Comparison of ENCODE assay signal across 6 fruit fly cellular contexts in genomic region chr2L:3789290-3790067, dm6.
TF ChIP-seq lines count a peak whose summit lies in the region.

No protein-coding gene starts in this region.

- TF ChIP-seq CTCF in whole organism, embryonic (GFP tag; optimal IDR thresholded peaks at IDR 0.05; lab: Kevin White, UChicago): peak; percentile 46

TF ChIP-seq in whole organism, 6 proteins besides CTCF, POLR2A, EP300 and RAD21:
- TF ChIP-seq usp (GFP tag; optimal IDR thresholded peaks at IDR 0.05; lab: Kevin White, UChicago) (no peak), CG8478 (optimal IDR thresholded peaks at IDR 0.05; lab: Kevin White, UChicago) (peak; percentile 1)

TF ChIP-seq in whole organism, adult, 20 proteins besides CTCF, POLR2A, EP300 and RAD21:
- TF ChIP-seq Crg-1 (GFP tag; optimal IDR thresholded peaks at IDR 0.05; lab: Kevin White, UChicago): no peak
- TF ChIP-seq cic (GFP tag; optimal IDR thresholded peaks at IDR 0.05; lab: Kevin White, UChicago): no peak
- peak; percentile 34 for TF ChIP-seq CG7101 (tag; optimal IDR thresholded peaks at IDR 0.05; lab: Kevin White, UChicago)
- peak; percentile 44 for TF ChIP-seq ovo (GFP tag; optimal IDR thresholded peaks at IDR 0.05; lab: Kevin White, UChicago)
- no peak for TF ChIP-seq Clk (GFP tag; optimal IDR thresholded peaks at IDR 0.05; lab: Kevin White, UChicago)

TF ChIP-seq in whole organism, embryonic, 481 proteins besides CTCF, POLR2A, EP300 and RAD21 (continues in another document):
- TF ChIP-seq Med (GFP tag; lab: Kevin White, UChicago) (peak; percentile 49), Chrac-16 (GFP tag; optimal IDR thresholded peaks at IDR 0.05; lab: Kevin White, UChicago) (peak; percentile 72), Stat92E (GFP tag; optimal IDR thresholded peaks at IDR 0.05; lab: Kevin White, UChicago) (peak in 1 of 3 experiments; percentile 88), CG3065 (GFP tag; optimal IDR thresholded peaks at IDR 0.05; lab: Kevin White, UChicago) (peak; percentile 51), btn (GFP tag; optimal IDR thresholded peaks at IDR 0.05; lab: Kevin White, UChicago) (no peak), ase (GFP tag; IDR thresholded peaks at IDR 0.05; lab: Robert Waterston, UW) (peak; percentile 81; the same call in 2 of the 3 replicates), D19A (tag; optimal IDR thresholded peaks at IDR 0.05; lab: Kevin White, UChicago) (peak; percentile 89), Atf6 (GFP tag; IDR thresholded peaks at IDR 0.05; lab: Robert Waterston, UW) (peak; percentile 38; the same call in 1 of the 2 replicates), sisA (GFP tag; IDR thresholded peaks at IDR 0.05; lab: Robert Waterston, UW) (peak; percentile 91), HLH54F (GFP tag; optimal IDR thresholded peaks at IDR 0.05; lab: Kevin White, UChicago) (no peak), Camta (GFP tag; optimal IDR thresholded peaks at IDR 0.05; lab: Kevin White, UChicago) (no peak), klu (GFP tag; IDR thresholded peaks at IDR 0.05; lab: Robert Waterston, UW) (peak; percentile 69), CG4328 (GFP tag; optimal IDR thresholded peaks at IDR 0.05; lab: Kevin White, UChicago) (peak; percentile 44), CG6254 (GFP tag; optimal IDR thresholded peaks at IDR 0.05; lab: Kevin White, UChicago) (peak; percentile 82), trh (GFP tag; optimal IDR thresholded peaks at IDR 0.05; lab: Kevin White, UChicago) (peak; percentile 30), CG6683 (GFP tag; optimal IDR thresholded peaks at IDR 0.05; lab: Kevin White, UChicago) (peak; percentile 29), CG4707 (GFP tag; optimal IDR thresholded peaks at IDR 0.05; lab: Kevin White, UChicago) (peak; percentile 88), kay (GFP tag; optimal IDR thresholded peaks at IDR 0.05; lab: Kevin White, UChicago) (peak; percentile 18), psq (GFP tag; optimal IDR thresholded peaks at IDR 0.05; lab: Kevin White, UChicago) (no peak), CG17802 (tag; optimal IDR thresholded peaks at IDR 0.05; lab: Kevin White, UChicago) (peak; percentile 59), CG3163 (GFP tag; optimal IDR thresholded peaks at IDR 0.05; lab: Kevin White, UChicago) (no peak)

TF ChIP-seq in whole organism, prepupa, 60 proteins besides CTCF, POLR2A, EP300 and RAD21 (continues in another document):
- TF ChIP-seq net (GFP tag; optimal IDR thresholded peaks at IDR 0.05; lab: Kevin White, UChicago): peak; percentile 12
- TF ChIP-seq Hr39 (GFP tag; optimal IDR thresholded peaks at IDR 0.05; lab: Kevin White, UChicago): no peak
- TF ChIP-seq CG8119 (GFP tag; IDR thresholded peaks at IDR 0.05; lab: Robert Waterston, UW): peak; percentile 84
- peak; percentile 30 for TF ChIP-seq vri (GFP tag; optimal IDR thresholded peaks at IDR 0.05; lab: Kevin White, UChicago)
- peak; percentile 13 for TF ChIP-seq CG11762 (GFP tag; optimal IDR thresholded peaks at IDR 0.05; lab: Kevin White, UChicago; ENCODE audit: insufficient read depth)
- TF ChIP-seq dac (GFP tag; optimal IDR thresholded peaks at IDR 0.05; lab: Kevin White, UChicago): peak; percentile 22
- no peak for TF ChIP-seq CG11294 (GFP tag; IDR thresholded peaks at IDR 0.05; lab: Robert Waterston, UW)
- no peak for TF ChIP-seq salr (GFP tag; optimal IDR thresholded peaks at IDR 0.05; lab: Kevin White, UChicago)
- no peak for TF ChIP-seq Lpt (GFP tag; optimal IDR thresholded peaks at IDR 0.05; lab: Kevin White, UChicago)
- no peak for TF ChIP-seq Eip75B (GFP tag; optimal IDR thresholded peaks at IDR 0.05; lab: Kevin White, UChicago)
- no peak for TF ChIP-seq CG6276 (GFP tag; optimal IDR thresholded peaks at IDR 0.05; lab: Kevin White, UChicago)
- TF ChIP-seq CG9139 (GFP tag; optimal IDR thresholded peaks at IDR 0.05; lab: Kevin White, UChicago): no peak
- peak; percentile 62 for TF ChIP-seq CG8632 (GFP tag; optimal IDR thresholded peaks at IDR 0.05; lab: Kevin White, UChicago)
- TF ChIP-seq Sox14 (GFP tag; optimal IDR thresholded peaks at IDR 0.05; lab: Kevin White, UChicago): peak; percentile 9
- TF ChIP-seq Sox15 (GFP tag; optimal IDR thresholded peaks at IDR 0.05; lab: Kevin White, UChicago): peak; percentile 7
- peak; percentile 76 for TF ChIP-seq esn (GFP tag; optimal IDR thresholded peaks at IDR 0.05; lab: Kevin White, UChicago)
- TF ChIP-seq Eip93F (GFP tag; optimal IDR thresholded peaks at IDR 0.05; lab: Kevin White, UChicago): no peak
- no peak for TF ChIP-seq CG16779 (tag; optimal IDR thresholded peaks at IDR 0.05; lab: Kevin White, UChicago)
- TF ChIP-seq svp (GFP tag; lab: Kevin White, UChicago): peak; percentile 69
- peak; percentile 34 for TF ChIP-seq cyc (GFP tag; optimal IDR thresholded peaks at IDR 0.05; lab: Kevin White, UChicago)
- no peak for TF ChIP-seq topi (GFP tag; optimal IDR thresholded peaks at IDR 0.05; lab: Kevin White, UChicago)
- TF ChIP-seq CG31627 (GFP tag; optimal IDR thresholded peaks at IDR 0.05; lab: Kevin White, UChicago): peak; percentile 27

TF ChIP-seq in whole organism, pupa, 21 proteins besides CTCF, POLR2A, EP300 and RAD21:
- TF ChIP-seq CG34367 (tag; optimal IDR thresholded peaks at IDR 0.05; lab: Kevin White, UChicago): no peak
- TF ChIP-seq CG13204 (GFP tag; optimal IDR thresholded peaks at IDR 0.05; lab: Kevin White, UChicago): no peak
- peak; percentile 55 for TF ChIP-seq CG15710 (tag; optimal IDR thresholded peaks at IDR 0.05; lab: Kevin White, UChicago)
- peak; percentile 55 for TF ChIP-seq CG8159 (tag; optimal IDR thresholded peaks at IDR 0.05; lab: Kevin White, UChicago)
- TF ChIP-seq CG4496 (GFP tag; IDR thresholded peaks at IDR 0.05; lab: Robert Waterston, UW): peak; percentile 75
- TF ChIP-seq rn (GFP tag; IDR thresholded peaks at IDR 0.05; lab: Robert Waterston, UW): peak; percentile 62
- no peak for TF ChIP-seq EcR (GFP tag; optimal IDR thresholded peaks at IDR 0.05; lab: Kevin White, UChicago)
- TF ChIP-seq Pif1B (GFP tag; optimal IDR thresholded peaks at IDR 0.05; lab: Kevin White, UChicago): no peak
- peak; percentile 39 for TF ChIP-seq CG17806 (tag; optimal IDR thresholded peaks at IDR 0.05; lab: Kevin White, UChicago)
- TF ChIP-seq D1 (tag; optimal IDR thresholded peaks at IDR 0.05; lab: Kevin White, UChicago): no peak
- TF ChIP-seq Ets98B (GFP tag; IDR thresholded peaks at IDR 0.05; lab: Robert Waterston, UW): peak; percentile 74
- TF ChIP-seq CG8301 (tag; optimal IDR thresholded peaks at IDR 0.05; lab: Kevin White, UChicago): no peak
- TF ChIP-seq fd96Ca (GFP tag; IDR thresholded peaks at IDR 0.05; lab: Robert Waterston, UW): 0 out of 3 replicates have a peak, but pooled peaks have one; percentile 18
- TF ChIP-seq CG32121 (GFP tag; IDR thresholded peaks at IDR 0.05; lab: Robert Waterston, UW): peak; percentile 74
- peak; percentile 25 for TF ChIP-seq Snoo (tag; optimal IDR thresholded peaks at IDR 0.05; lab: Kevin White, UChicago)
- no peak for TF ChIP-seq gl (tag; optimal IDR thresholded peaks at IDR 0.05; lab: Kevin White, UChicago)
- no peak for TF ChIP-seq CG10348 (GFP tag; IDR thresholded peaks at IDR 0.05; lab: Robert Waterston, UW)
- TF ChIP-seq CG14655 (GFP tag; optimal IDR thresholded peaks at IDR 0.05; lab: Kevin White, UChicago): peak; percentile 54
- peak; percentile 0 for TF ChIP-seq Pif1A (GFP tag; optimal IDR thresholded peaks at IDR 0.05; lab: Kevin White, UChicago)
- TF ChIP-seq CG9948 (tag; optimal IDR thresholded peaks at IDR 0.05; lab: Kevin White, UChicago): peak; percentile 44
- peak; percentile 52; the same call in 1 of the 2 replicates for TF ChIP-seq CG12605 (GFP tag; IDR thresholded peaks at IDR 0.05; lab: Robert Waterston, UW)

TF ChIP-seq in whole organism, wandering third instar larva, 38 proteins besides CTCF, POLR2A, EP300 and RAD21 (continues in another document):
- TF ChIP-seq rgr (GFP tag; optimal IDR thresholded peaks at IDR 0.05; lab: Kevin White, UChicago) (peak; percentile 28), Mio (GFP tag; optimal IDR thresholded peaks at IDR 0.05; lab: Kevin White, UChicago) (no peak), Dfd (GFP tag; optimal IDR thresholded peaks at IDR 0.05; lab: Kevin White, UChicago) (no peak), CG9705 (GFP tag; optimal IDR thresholded peaks at IDR 0.05; lab: Kevin White, UChicago) (no peak), ey (GFP tag; optimal IDR thresholded peaks at IDR 0.05; lab: Kevin White, UChicago) (peak; percentile 6), sv (GFP tag; optimal IDR thresholded peaks at IDR 0.05; lab: Kevin White, UChicago) (peak; percentile 9), Vsx2 (GFP tag; optimal IDR thresholded peaks at IDR 0.05; lab: Kevin White, UChicago; ENCODE audit: partially characterized antibody) (no peak), br (GFP tag; optimal IDR thresholded peaks at IDR 0.05; lab: Kevin White, UChicago) (no peak), lola (GFP tag; optimal IDR thresholded peaks at IDR 0.05; lab: Kevin White, UChicago) (no peak), dmrt93B (GFP tag; optimal IDR thresholded peaks at IDR 0.05; lab: Kevin White, UChicago) (no peak), HLH106 (tag; optimal IDR thresholded peaks at IDR 0.05; lab: Kevin White, UChicago) (peak; percentile 34), tai (GFP tag; optimal IDR thresholded peaks at IDR 0.05; lab: Kevin White, UChicago) (no peak), fru (GFP tag; optimal IDR thresholded peaks at IDR 0.05; lab: Kevin White, UChicago) (peak; percentile 21), h (GFP tag; optimal IDR thresholded peaks at IDR 0.05; lab: Kevin White, UChicago) (peak; percentile 16), foxo (GFP tag; optimal IDR thresholded peaks at IDR 0.05; lab: Kevin White, UChicago) (peak in 1 of 2 experiments; percentile 62), jim (GFP tag; optimal IDR thresholded peaks at IDR 0.05; lab: Kevin White, UChicago) (no peak), pan (optimal IDR thresholded peaks at IDR 0.05; lab: Kevin White, UChicago) (no peak), Hr83 (GFP tag; optimal IDR thresholded peaks at IDR 0.05; lab: Kevin White, UChicago; ENCODE audit: poor library complexity, severe bottlenecking) (no peak), GATAd (GFP tag; optimal IDR thresholded peaks at IDR 0.05; lab: Kevin White, UChicago) (no peak), Dif (GFP tag; optimal IDR thresholded peaks at IDR 0.05; lab: Kevin White, UChicago; ENCODE audit: partially characterized antibody) (no peak), brk (GFP tag; optimal IDR thresholded peaks at IDR 0.05; lab: Kevin White, UChicago) (peak; percentile 24), dl (GFP tag; optimal IDR thresholded peaks at IDR 0.05; lab: Kevin White, UChicago; ENCODE audit: insufficient read depth in 1 of 2, partially characterized antibody in 2 of 2) (no peak), Myc (optimal IDR thresholded peaks at IDR 0.05; lab: Kevin White, UChicago) (no peak), psq (GFP tag; optimal IDR thresholded peaks at IDR 0.05; lab: Kevin White, UChicago) (peak; percentile 57), N (GFP tag; optimal IDR thresholded peaks at IDR 0.05; lab: Kevin White, UChicago) (no peak), OdsH (GFP tag; optimal IDR thresholded peaks at IDR 0.05; lab: Kevin White, UChicago) (peak; percentile 44), Hr78 (GFP tag; optimal IDR thresholded peaks at IDR 0.05; lab: Kevin White, UChicago) (no peak), CG32264 (GFP tag; optimal IDR thresholded peaks at IDR 0.05; lab: Kevin White, UChicago) (no peak), Sp1 (GFP tag; optimal IDR thresholded peaks at IDR 0.05; lab: Kevin White, UChicago) (peak; percentile 48)
